Fruit fly (Drosophila melanogaster) whole organism, embryonic: ENCODE results near the gene ry.

Source experiments
- Lim3 ChIP-seq: fragments of 200-800 bp; sonication (Bioruptor generic); IDR thresholded peaks from 2 replicates; pipeline ENCODE4 v1.3.6; 2022; ENCODE audit warnings: missing biosample characterization, missing genetic modification characterization
- cg ChIP-seq: fragments of 200-800 bp; sonication (Bioruptor generic); optimal IDR thresholded peaks from 3 replicates; lab custom pipeline; 2019; ENCODE audit warnings: missing biosample characterization, mild to moderate bottlenecking, missing genetic modification characterization, moderate library complexity
- pan ChIP-seq, 4 experiments: fragments of >200 bp in 3 of 4; fragments of 200-800 bp in 1 of 4; sonication (Bioruptor generic) in 1 of 4; optimal IDR thresholded peaks in 3 of 4; IDR thresholded peaks in 1 of 4; 2 replicates each; pipeline versions ENCODE4 v1.3.6 to Lab custom; 2017 to 2022; ENCODE audit warnings: missing biosample characterization in 2 of 4, missing genetic modification characterization in 2 of 4, mixed read lengths in 1 of 4
- pfk ChIP-seq: fragments of 200-800 bp; sonication (Bioruptor generic); optimal IDR thresholded peaks from 2 replicates; lab custom pipeline; 2018; ENCODE audit warnings: missing biosample characterization, mild to moderate bottlenecking, missing genetic modification characterization, moderate library complexity

DNA sequence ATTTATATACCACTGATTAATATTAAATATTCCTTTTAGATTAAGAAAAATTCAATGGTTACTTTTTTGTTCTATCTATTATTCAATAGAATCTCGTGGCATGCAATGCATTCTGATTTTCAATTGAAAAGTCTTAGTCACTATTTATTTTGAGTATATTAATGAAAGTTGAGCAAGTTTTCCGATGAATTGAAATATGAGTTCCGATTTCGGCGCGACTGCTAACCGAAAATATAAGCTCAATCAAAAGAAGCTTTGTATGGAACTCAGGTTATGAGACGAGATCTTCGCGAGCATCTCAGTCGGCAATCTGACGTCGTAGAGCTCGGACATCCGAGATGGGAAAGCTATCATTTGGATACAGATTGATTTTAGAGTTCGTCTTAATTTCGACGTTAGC lies 5.7 kb downstream of the ry start, which contains the start of gene CG11668:
- no peak for TF ChIP-seq pan (optimal IDR thresholded peaks at IDR 0.05; lab: Kevin White, UChicago)
- no peak for TF ChIP-seq pan (GFP tag; optimal IDR thresholded peaks at IDR 0.05 in 1 of 2, IDR thresholded peaks at IDR 0.05 in 1 of 2)
- no peak for TF ChIP-seq cg
- no peak for TF ChIP-seq Lim3 (GFP tag; lab: Robert Waterston, UW)
- TF ChIP-seq pfk (GFP tag; lab: Kevin White, UChicago), result no peak
